Fruit fly (Drosophila melanogaster) whole organism, prepupa: ENCODE results near the gene CG32241.

Experiments used
- Blimp-1 ChIP-seq: fragments of 200-800 bp; sonication (Bioruptor generic); optimal IDR thresholded peaks from 3 replicates; lab custom pipeline; 2017; ENCODE audit warnings: missing biosample characterization, missing genetic modification characterization, mild to moderate bottlenecking, moderate library complexity, missing genetic modification reagents
- CG11294 ChIP-seq: fragments of 200-800 bp; sonication (Bioruptor generic); IDR thresholded peaks from 2 replicates; pipeline ENCODE4 v1.3.6; 2022; ENCODE audit warnings: missing biosample characterization, missing genetic modification characterization
- CG11762 ChIP-seq: fragments of 200-800 bp; sonication (Bioruptor generic); optimal IDR thresholded peaks from 3 replicates; lab custom pipeline; 2016; ENCODE audit warnings: missing biosample characterization, missing genetic modification characterization; ENCODE audit not compliant: insufficient read depth
- CG11902 ChIP-seq: fragments of 200-800 bp; sonication (Bioruptor generic); optimal IDR thresholded peaks from 3 replicates; lab custom pipeline; 2016; ENCODE audit warnings: missing biosample characterization, missing genetic modification characterization
- CG15336 ChIP-seq: fragments of 200-800 bp; sonication (Bioruptor generic); IDR thresholded peaks from 2 replicates; pipeline ENCODE4 v1.3.6; 2022; ENCODE audit warnings: missing biosample characterization, missing genetic modification characterization
- CG1621 ChIP-seq: fragments of 200-800 bp; sonication (Bioruptor generic); optimal IDR thresholded peaks from 3 replicates; lab custom pipeline; 2018; ENCODE audit warnings: missing biosample characterization, mild to moderate bottlenecking, missing genetic modification characterization
- CG32006 ChIP-seq: fragments of 200-800 bp; sonication (Bioruptor generic); optimal IDR thresholded peaks from 3 replicates; lab custom pipeline; 2017; ENCODE audit warnings: missing biosample characterization, mild to moderate bottlenecking, missing genetic modification characterization
- CG34406 ChIP-seq: fragments of 200-800 bp; sonication (Bioruptor generic); optimal IDR thresholded peaks from 3 replicates; lab custom pipeline; 2016; ENCODE audit warnings: missing biosample characterization, missing genetic modification characterization
- CG3919 ChIP-seq: fragments of 200-800 bp; sonication (Bioruptor generic); optimal IDR thresholded peaks from 3 replicates; lab custom pipeline; 2016; ENCODE audit warnings: missing biosample characterization, missing genetic modification characterization
- CG4318 ChIP-seq: fragments of 200-800 bp; sonication (Bioruptor generic); optimal IDR thresholded peaks from 3 replicates; lab custom pipeline; 2017; ENCODE audit warnings: missing biosample characterization, mild to moderate bottlenecking, missing genetic modification characterization
- CG6276 ChIP-seq: fragments of 200-800 bp; sonication (Bioruptor generic); optimal IDR thresholded peaks from 2 replicates; lab custom pipeline; 2017; ENCODE audit warnings: missing biosample characterization, mild to moderate bottlenecking, missing genetic modification characterization
- CG6792 ChIP-seq: fragments of 200-800 bp; sonication (Bioruptor generic); optimal IDR thresholded peaks from 3 replicates; lab custom pipeline; 2016; ENCODE audit warnings: missing biosample characterization, missing genetic modification characterization
- CG8119 ChIP-seq: fragments of 200-800 bp; sonication (Bioruptor generic); IDR thresholded peaks from 3 replicates; pipeline ENCODE4 v1.3.6; 2022; ENCODE audit warnings: missing biosample characterization, missing genetic modification characterization
- CG8632 ChIP-seq: fragments of 200-800 bp; sonication (Bioruptor generic); optimal IDR thresholded peaks from 3 replicates; lab custom pipeline; 2016; ENCODE audit warnings: missing biosample characterization, missing genetic modification characterization
- Eip75B ChIP-seq: fragments of 200-800 bp; sonication (Bioruptor generic); optimal IDR thresholded peaks from 3 replicates; lab custom pipeline; 2016; ENCODE audit warnings: missing biosample characterization, missing genetic modification characterization
- Eip78C ChIP-seq: fragments of 200-800 bp; sonication (Bioruptor generic); peaks from one replicate; lab custom pipeline; 2016; ENCODE audit warnings: missing biosample characterization, missing genetic modification characterization
- Ets21C ChIP-seq: fragments of 200-800 bp; sonication (Bioruptor generic); optimal IDR thresholded peaks from 3 replicates; lab custom pipeline; 2016; ENCODE audit warnings: missing biosample characterization, missing genetic modification characterization
- Hr38 ChIP-seq: sonication (Bioruptor generic); optimal IDR thresholded peaks from 2 replicates; lab custom pipeline; 2016; ENCODE audit warnings: missing biosample characterization, missing genetic modification characterization
- Hr39 ChIP-seq: fragments of 200-800 bp; sonication (Bioruptor generic); optimal IDR thresholded peaks from 2 replicates; lab custom pipeline; 2016; ENCODE audit warnings: missing biosample characterization, missing genetic modification characterization
- Hr4 ChIP-seq: fragments of 200-800 bp; sonication (Bioruptor generic); optimal IDR thresholded peaks from 3 replicates; lab custom pipeline; 2016; ENCODE audit warnings: missing biosample characterization, missing genetic modification characterization
- OdsH ChIP-seq: fragments of 200-800 bp; sonication (Bioruptor generic); optimal IDR thresholded peaks from 3 replicates; lab custom pipeline; 2016; ENCODE audit warnings: missing biosample characterization, missing genetic modification characterization
- Sox102F ChIP-seq: fragments of 200-800 bp; sonication (Bioruptor generic); optimal IDR thresholded peaks from 2 replicates; lab custom pipeline; 2016; ENCODE audit warnings: missing biosample characterization, mild to moderate bottlenecking, missing genetic modification characterization
- Sox14 ChIP-seq: fragments of 200-800 bp; sonication (Bioruptor generic); optimal IDR thresholded peaks from 3 replicates; lab custom pipeline; 2016; ENCODE audit warnings: missing biosample characterization, missing genetic modification characterization
- Sox15 ChIP-seq: fragments of 200-800 bp; sonication (Bioruptor generic); optimal IDR thresholded peaks from 3 replicates; lab custom pipeline; 2016; ENCODE audit warnings: missing biosample characterization, missing genetic modification characterization
- achi ChIP-seq: fragments of 200-800 bp; sonication (Bioruptor generic); optimal IDR thresholded peaks from 3 replicates; lab custom pipeline; 2016; ENCODE audit warnings: missing biosample characterization, missing genetic modification characterization
- dac ChIP-seq: fragments of 200-800 bp; sonication (Bioruptor generic); optimal IDR thresholded peaks from 2 replicates; lab custom pipeline; 2017; ENCODE audit warnings: missing biosample characterization, mild to moderate bottlenecking, missing genetic modification characterization
- eg ChIP-seq: fragments of 200-800 bp; sonication (Bioruptor generic); IDR thresholded peaks from 3 replicates; pipeline ENCODE4 v1.3.6; 2022; ENCODE audit warnings: missing biosample characterization, missing genetic modification characterization
- esn ChIP-seq: fragments of 200-800 bp; sonication (Bioruptor generic); optimal IDR thresholded peaks from 2 replicates; lab custom pipeline; 2016; ENCODE audit warnings: missing biosample characterization, mild to moderate bottlenecking, missing genetic modification characterization, moderate library complexity
- lz ChIP-seq: fragments of 200-800 bp; sonication (Bioruptor generic); optimal IDR thresholded peaks from 3 replicates; lab custom pipeline; 2016; ENCODE audit warnings: missing biosample characterization, missing genetic modification characterization
- net ChIP-seq: fragments of 200-800 bp; sonication (Bioruptor generic); optimal IDR thresholded peaks from 3 replicates; lab custom pipeline; 2016; ENCODE audit warnings: missing biosample characterization, missing genetic modification characterization
- salr ChIP-seq, 2 experiments: fragments of 200-800 bp; sonication (Bioruptor generic); optimal IDR thresholded peaks; 3 replicates each; lab custom pipeline; 2016 to 2018; ENCODE audit warnings: missing biosample characterization in 2 of 2, missing genetic modification characterization in 2 of 2, mild to moderate bottlenecking in 1 of 2
- spab ChIP-seq: fragments of 200-800 bp; sonication (Bioruptor generic); optimal IDR thresholded peaks from 2 replicates; lab custom pipeline; 2017; ENCODE audit warnings: missing biosample characterization, mild to moderate bottlenecking, missing genetic modification characterization, missing genetic modification reagents
- svp ChIP-seq: fragments of 200-800 bp; sonication (Bioruptor generic); peaks from one replicate; lab custom pipeline; 2016; ENCODE audit warnings: missing biosample characterization, missing genetic modification characterization
- topi ChIP-seq: fragments of 200-800 bp; sonication (Bioruptor generic); optimal IDR thresholded peaks from 3 replicates; lab custom pipeline; 2016; ENCODE audit warnings: missing biosample characterization, missing genetic modification characterization

Gene CG32241

DNA sequence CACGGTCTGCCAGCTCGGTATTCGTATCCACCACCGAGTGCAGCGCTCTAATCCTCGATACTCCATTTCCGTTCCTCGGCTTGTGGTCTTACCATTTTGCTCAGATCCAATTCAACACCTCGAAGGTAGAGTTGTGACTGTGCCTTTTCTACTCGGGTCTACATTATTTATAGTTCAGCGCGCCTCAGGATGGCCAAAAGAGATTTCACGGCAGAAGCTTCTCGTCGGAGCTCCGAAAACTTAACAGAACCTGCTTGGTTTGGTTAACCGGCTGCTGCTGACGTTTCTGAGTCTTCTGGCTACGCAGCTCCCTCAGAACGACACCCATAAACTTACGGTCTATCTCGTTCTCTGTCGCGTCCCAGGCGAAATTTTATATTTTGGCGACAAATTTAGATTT is at the start of gene CG32241:
Gene CG32241 (minus strand): TSS at position 101 of the 400 bp plus-strand sequence.
- TF ChIP-seq Sox15 (GFP tag; lab: Kevin White, UChicago) (no peak), Blimp-1 (no peak), achi (GFP tag; lab: Kevin White, UChicago) (no peak)
- TF ChIP-seq, all 60 proteins: peak for 0

DNA sequence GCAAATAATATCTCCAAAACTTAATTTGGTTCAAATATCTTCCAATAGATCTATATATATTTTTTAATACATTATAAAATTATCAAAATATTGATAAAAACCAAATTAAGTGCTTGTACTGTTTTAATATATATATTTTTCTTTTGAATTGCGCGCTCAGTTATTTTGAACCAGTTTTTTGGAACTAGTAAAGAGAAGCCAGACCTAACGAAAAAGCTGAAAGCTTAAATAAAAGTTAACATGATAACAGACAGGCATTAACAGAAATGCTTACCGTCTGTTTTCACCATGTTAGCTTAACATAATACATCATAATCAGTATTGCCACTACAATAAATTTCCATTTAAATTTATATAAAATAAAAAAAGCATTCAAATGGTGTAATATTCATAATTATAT is 43.9 kb upstream of the CG32241 start:
- TF ChIP-seq topi (GFP tag; lab: Kevin White, UChicago) (no peak), Eip78C (GFP tag; lab: Kevin White, UChicago) (peak; percentile 21)

DNA sequence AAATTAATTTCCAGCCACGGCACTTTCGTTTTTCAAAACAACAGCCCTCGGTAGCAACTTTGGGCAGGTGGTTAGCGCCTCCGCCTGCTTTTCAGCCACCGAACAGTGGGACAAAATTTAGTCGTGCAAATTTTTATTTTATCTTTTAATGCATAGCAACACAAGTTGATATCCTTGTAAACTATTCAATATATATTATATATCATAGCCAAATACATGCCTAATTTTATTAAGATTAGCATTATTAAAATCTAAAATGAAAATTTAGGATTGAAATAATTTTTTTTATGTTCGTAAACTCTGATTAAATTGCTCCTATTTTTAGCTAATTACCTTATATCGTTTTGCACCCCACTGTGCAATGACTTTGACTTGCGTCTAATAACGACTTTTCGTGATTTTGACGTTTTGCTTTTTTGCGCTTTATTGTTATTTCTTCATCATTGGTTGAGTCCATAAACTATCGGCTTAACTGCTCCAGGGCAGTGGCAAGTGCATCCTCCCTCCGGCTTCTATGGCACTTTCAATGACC is 42.6 kb upstream of the CG32241 start:
- TF ChIP-seq dac (GFP tag; lab: Kevin White, UChicago) (no peak), esn (GFP tag; lab: Kevin White, UChicago) (no peak), achi (GFP tag; lab: Kevin White, UChicago) (peak; percentile 10), net (GFP tag; lab: Kevin White, UChicago) (peak; percentile 10), CG6276 (no peak), CG8632 (GFP tag; lab: Kevin White, UChicago) (peak; percentile 2), CG6792 (GFP tag; lab: Kevin White, UChicago) (no peak), CG8119 (GFP tag; lab: Robert Waterston, UW) (peak; percentile 83), CG11762 (no peak), CG11902 (no peak), CG34406 (GFP tag; lab: Kevin White, UChicago) (peak; percentile 2), CG4318 (GFP tag; lab: Kevin White, UChicago) (peak; percentile 61), svp (GFP tag; lab: Kevin White, UChicago) (peak; percentile 14), Eip78C (GFP tag; lab: Kevin White, UChicago) (peak; percentile 77), OdsH (peak; percentile 13), Hr38 (GFP tag; lab: Kevin White, UChicago) (no peak), Hr4 (peak; percentile 66), spab (no peak), Eip75B (GFP tag; lab: Kevin White, UChicago) (no peak), CG15336 (peak; percentile 77), CG11294 (GFP tag; lab: Robert Waterston, UW) (no peak), Hr39 (no peak), salr (GFP tag; optimal IDR thresholded peaks at IDR 0.05; lab: Kevin White, UChicago) (peak in 1 of 2 experiments; percentile 10), CG32006 (GFP tag; lab: Kevin White, UChicago) (peak; percentile 73), CG3919 (GFP tag; lab: Kevin White, UChicago) (no peak)

DNA sequence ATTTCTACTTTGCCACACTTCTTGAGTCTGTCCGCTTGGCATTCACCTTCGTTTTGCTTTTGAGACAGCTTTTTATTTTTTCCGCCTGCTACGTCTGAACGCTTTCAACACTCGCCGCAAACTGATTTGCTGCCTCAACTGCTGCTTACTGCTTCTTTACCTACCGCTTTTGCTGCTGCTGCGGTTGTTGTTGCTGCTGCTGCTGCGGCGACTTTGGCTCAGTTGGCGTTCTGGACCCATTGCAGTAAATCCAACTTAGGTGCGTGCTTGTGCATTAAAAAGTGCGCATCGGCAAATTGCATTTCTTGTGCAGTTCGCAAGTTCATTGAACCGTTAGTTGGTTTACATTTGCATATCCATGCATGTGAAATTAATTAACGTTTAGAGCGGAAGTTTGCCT is 41.9 kb upstream of the CG32241 start, which contains the start of gene NT1:
Gene NT1 (minus strand): TSS at position 127 of the 400 bp plus-strand sequence.
- TF ChIP-seq OdsH, result no peak
- no peak for TF ChIP-seq salr (GFP tag; optimal IDR thresholded peaks at IDR 0.05; lab: Kevin White, UChicago)
- no peak for TF ChIP-seq CG1621 (tag; lab: Kevin White, UChicago)
- TF ChIP-seq Sox15 (GFP tag; lab: Kevin White, UChicago), result no peak
- TF ChIP-seq lz (GFP tag; lab: Kevin White, UChicago), result no peak
- no peak for TF ChIP-seq Hr38 (GFP tag; lab: Kevin White, UChicago)
- TF ChIP-seq Ets21C, result no peak
- TF ChIP-seq svp (GFP tag; lab: Kevin White, UChicago), result no peak

DNA sequence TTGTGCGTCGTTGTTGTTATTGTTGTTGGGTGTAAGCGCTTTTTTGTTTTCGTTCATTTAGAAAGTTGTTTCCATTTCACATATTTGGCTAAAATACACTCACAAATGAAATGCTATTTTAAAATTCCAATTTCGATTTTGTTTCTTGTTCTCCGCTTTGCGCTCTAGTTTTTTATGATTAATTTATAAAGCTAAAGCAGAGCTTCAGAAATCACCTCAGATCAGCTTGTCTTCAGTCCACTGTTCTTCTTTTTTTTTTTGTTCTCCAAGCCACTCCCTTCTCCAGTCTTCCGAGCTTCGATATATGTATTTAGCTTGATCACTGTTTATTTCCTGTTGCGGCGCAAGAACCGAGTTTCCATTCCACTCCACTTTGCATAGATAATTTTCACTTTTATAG is 41.4 kb upstream of the CG32241 start:
- TF ChIP-seq Eip78C (GFP tag; lab: Kevin White, UChicago), result peak; percentile 68
- TF ChIP-seq Sox14 (GFP tag; lab: Kevin White, UChicago), result no peak
- peak; percentile 64 for TF ChIP-seq svp (GFP tag; lab: Kevin White, UChicago)

DNA sequence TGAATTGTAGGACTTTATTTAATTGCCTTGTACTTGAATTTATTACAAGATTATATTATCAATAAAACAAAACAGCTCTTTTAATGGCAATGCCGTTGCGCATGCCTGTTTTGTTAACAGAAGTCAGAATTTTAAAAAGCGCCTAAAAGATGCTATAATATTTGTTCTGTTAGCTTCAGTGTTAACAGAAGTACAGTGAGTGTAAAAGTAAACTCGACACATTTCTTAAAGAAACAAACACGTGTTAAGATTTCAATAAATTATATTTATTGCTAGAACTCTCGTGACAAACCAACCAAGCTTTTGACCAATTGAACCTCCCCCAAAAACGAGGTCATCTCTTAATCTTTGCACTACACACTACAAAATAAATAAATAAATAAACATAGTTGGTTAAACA is 35.0 kb upstream of the CG32241 start:
- TF ChIP-seq spab, result no peak
- 0 out of 3 replicates have a peak, but pooled peaks have one; percentile 25 for TF ChIP-seq eg (GFP tag; lab: Robert Waterston, UW)
- no peak for TF ChIP-seq Hr4
- no peak for TF ChIP-seq Sox102F (GFP tag; lab: Kevin White, UChicago)
- TF ChIP-seq, all 60 proteins: peak for 1
